Fruit fly (Drosophila melanogaster) whole organism, wandering third instar larva: ENCODE data around the gene CG42828.

Source experiments
- Abd-B ChIP-seq: fragments of >200 bp; optimal IDR thresholded peaks from 2 replicates; lab custom pipeline; 2017; ENCODE audit warnings: missing biosample characterization, missing genetic modification characterization
- CG32264 ChIP-seq: fragments of 200-800 bp; sonication (Bioruptor generic); optimal IDR thresholded peaks from 2 replicates; lab custom pipeline; 2016; ENCODE audit warnings: missing biosample characterization, missing genetic modification characterization
- CG9705 ChIP-seq: fragments of 200-800 bp; sonication (Bioruptor generic); optimal IDR thresholded peaks from 2 replicates; lab custom pipeline; 2018; ENCODE audit warnings: missing biosample characterization, mild to moderate bottlenecking, missing genetic modification characterization
- CrebA ChIP-seq: fragments of 200-800 bp; sonication (Bioruptor generic); optimal IDR thresholded peaks from 2 replicates; lab custom pipeline; 2016; ENCODE audit warnings: missing biosample characterization, mild to moderate bottlenecking, missing genetic modification characterization, borderline replicate concordance
- Dif ChIP-seq: fragments of 200-275, 200-300 bp; sonication (Bioruptor generic); optimal IDR thresholded peaks from 2 replicates; lab custom pipeline; 2018; ENCODE audit warnings: missing biosample characterization, missing genetic modification characterization; ENCODE audit not compliant: partially characterized antibody
- HLH106 ChIP-seq: fragments of 200-800 bp; optimal IDR thresholded peaks from 3 replicates; lab custom pipeline; 2019; ENCODE audit warnings: missing biosample characterization, mild to moderate bottlenecking, missing genetic modification characterization, moderate library complexity
- Hnf4 ChIP-seq: fragments of 200-800 bp; sonication (Bioruptor generic); optimal IDR thresholded peaks from 2 replicates; lab custom pipeline; 2016; ENCODE audit warnings: missing biosample characterization, mild to moderate bottlenecking, missing genetic modification characterization
- Hr78 ChIP-seq: fragments of >200 bp; optimal IDR thresholded peaks from 2 replicates; lab custom pipeline; 2017; ENCODE audit warnings: missing biosample characterization, missing genetic modification characterization
- Hr83 ChIP-seq: fragments of 200-300 bp; sonication (Bioruptor generic); optimal IDR thresholded peaks from 2 replicates; lab custom pipeline; 2016; ENCODE audit warnings: missing biosample characterization, mild to moderate bottlenecking, missing genetic modification characterization, moderate library complexity; ENCODE audit not compliant: poor library complexity, severe bottlenecking
- Myc ChIP-seq: fragments of >200 bp; optimal IDR thresholded peaks from 2 replicates; lab custom pipeline; 2017
- N ChIP-seq: fragments of >200 bp; optimal IDR thresholded peaks from 2 replicates; lab custom pipeline; 2018; ENCODE audit warnings: missing biosample characterization, missing external identifiers, missing genetic modification characterization
- OdsH ChIP-seq: fragments of 200-800 bp; sonication (Bioruptor generic); optimal IDR thresholded peaks from 2 replicates; lab custom pipeline; 2016; ENCODE audit warnings: missing biosample characterization, mild to moderate bottlenecking, missing genetic modification characterization
- Rel ChIP-seq, 2 experiments: fragments of 200-800 bp; sonication (Bioruptor generic) in 1 of 2; optimal IDR thresholded peaks; 2 replicates in 1 of 2; 3 replicates in 1 of 2; lab custom pipeline; 2016 to 2019; ENCODE audit warnings: mild to moderate bottlenecking in 2 of 2, missing biosample characterization in 2 of 2, missing genetic modification characterization in 2 of 2, moderate library complexity in 1 of 2
- Sp1 ChIP-seq: fragments of 200-800 bp; sonication (Bioruptor generic); optimal IDR thresholded peaks from 3 replicates; lab custom pipeline; 2019; ENCODE audit warnings: missing biosample characterization, mild to moderate bottlenecking, missing genetic modification characterization, moderate library complexity
- Vsx2 ChIP-seq: fragments of 200-300, 225-300 bp; sonication (Bioruptor generic); optimal IDR thresholded peaks from 2 replicates; lab custom pipeline; 2018; ENCODE audit warnings: missing biosample characterization, missing genetic modification characterization; ENCODE audit not compliant: partially characterized antibody
- br ChIP-seq: fragments of 200-800 bp; sonication (Bioruptor generic); optimal IDR thresholded peaks from 2 replicates; lab custom pipeline; 2016; ENCODE audit warnings: missing biosample characterization, missing genetic modification characterization
- dl ChIP-seq, 2 experiments: fragments of 175-275, 200-275 bp in 1 of 2; fragments of 200-275 bp in 1 of 2; sonication (Bioruptor generic); optimal IDR thresholded peaks; lab custom pipeline; 2018; ENCODE audit warnings: mild to moderate bottlenecking in 2 of 2, missing biosample characterization in 2 of 2, missing genetic modification characterization in 2 of 2, moderate library complexity in 2 of 2; ENCODE audit not compliant: partially characterized antibody in 2 of 2, insufficient read depth in 1 of 2
- dmrt93B ChIP-seq: fragments of 200-800 bp; sonication (Bioruptor generic); optimal IDR thresholded peaks from 2 replicates; lab custom pipeline; 2018; ENCODE audit warnings: missing biosample characterization, mild to moderate bottlenecking, missing genetic modification characterization
- dsf ChIP-seq: sonication (Bioruptor generic); optimal IDR thresholded peaks from 2 replicates; lab custom pipeline; 2016; ENCODE audit warnings: missing biosample characterization, missing genetic modification characterization, borderline replicate concordance
- ey ChIP-seq: fragments of 200-800 bp; sonication (Bioruptor generic); optimal IDR thresholded peaks from 2 replicates; lab custom pipeline; 2016; ENCODE audit warnings: missing biosample characterization, missing genetic modification characterization
- foxo ChIP-seq, 2 experiments: fragments of 200-800 bp; sonication (Bioruptor generic); optimal IDR thresholded peaks; 2 replicates in 1 of 2; 3 replicates in 1 of 2; lab custom pipeline; 2016 to 2017; ENCODE audit warnings: missing biosample characterization in 2 of 2, missing genetic modification characterization in 2 of 2
- fru ChIP-seq: fragments of 200-800 bp; sonication (Bioruptor generic); optimal IDR thresholded peaks from 3 replicates; lab custom pipeline; 2016; ENCODE audit warnings: missing biosample characterization, mild to moderate bottlenecking, missing genetic modification characterization
- h ChIP-seq: fragments of 200-800 bp; sonication (Bioruptor generic); optimal IDR thresholded peaks from 3 replicates; lab custom pipeline; 2016; ENCODE audit warnings: missing biosample characterization, mild to moderate bottlenecking, missing genetic modification characterization
- jim ChIP-seq: fragments of 175-275, 200-325 bp; sonication (Bioruptor generic); optimal IDR thresholded peaks from 2 replicates; lab custom pipeline; 2016; ENCODE audit warnings: missing biosample characterization, mild to moderate bottlenecking, missing genetic modification characterization
- pan ChIP-seq: fragments of >200 bp; optimal IDR thresholded peaks from 2 replicates; lab custom pipeline; 2017
- psq ChIP-seq: fragments of 200-800 bp; sonication (Bioruptor generic); optimal IDR thresholded peaks from 3 replicates; lab custom pipeline; 2017; ENCODE audit warnings: missing biosample characterization, mild to moderate bottlenecking, missing genetic modification characterization, moderate library complexity
- rgr ChIP-seq: fragments of 200-800 bp; sonication (Bioruptor generic); optimal IDR thresholded peaks from 3 replicates; lab custom pipeline; 2016; ENCODE audit warnings: missing biosample characterization, mild to moderate bottlenecking, missing genetic modification characterization
- sage ChIP-seq: fragments of 200-800 bp; sonication (Bioruptor generic); optimal IDR thresholded peaks from 2 replicates; lab custom pipeline; 2016; ENCODE audit warnings: missing biosample characterization, mild to moderate bottlenecking, missing genetic modification characterization
- sv ChIP-seq: fragments of 200-800 bp; sonication (Bioruptor generic); optimal IDR thresholded peaks from 3 replicates; lab custom pipeline; 2016; ENCODE audit warnings: missing biosample characterization, missing genetic modification characterization
- tai ChIP-seq: sonication (Bioruptor generic); optimal IDR thresholded peaks from 2 replicates; lab custom pipeline; 2016; ENCODE audit warnings: missing biosample characterization, missing genetic modification characterization
- usp ChIP-seq: fragments of >200 bp; optimal IDR thresholded peaks from 2 replicates; lab custom pipeline; 2017; ENCODE audit warnings: missing biosample characterization, missing genetic modification characterization
- woc ChIP-seq: sonication (Bioruptor generic); optimal IDR thresholded peaks from 2 replicates; lab custom pipeline; 2016; ENCODE audit warnings: missing biosample characterization, mild to moderate bottlenecking, missing genetic modification characterization

CG42828 gene

DNA sequence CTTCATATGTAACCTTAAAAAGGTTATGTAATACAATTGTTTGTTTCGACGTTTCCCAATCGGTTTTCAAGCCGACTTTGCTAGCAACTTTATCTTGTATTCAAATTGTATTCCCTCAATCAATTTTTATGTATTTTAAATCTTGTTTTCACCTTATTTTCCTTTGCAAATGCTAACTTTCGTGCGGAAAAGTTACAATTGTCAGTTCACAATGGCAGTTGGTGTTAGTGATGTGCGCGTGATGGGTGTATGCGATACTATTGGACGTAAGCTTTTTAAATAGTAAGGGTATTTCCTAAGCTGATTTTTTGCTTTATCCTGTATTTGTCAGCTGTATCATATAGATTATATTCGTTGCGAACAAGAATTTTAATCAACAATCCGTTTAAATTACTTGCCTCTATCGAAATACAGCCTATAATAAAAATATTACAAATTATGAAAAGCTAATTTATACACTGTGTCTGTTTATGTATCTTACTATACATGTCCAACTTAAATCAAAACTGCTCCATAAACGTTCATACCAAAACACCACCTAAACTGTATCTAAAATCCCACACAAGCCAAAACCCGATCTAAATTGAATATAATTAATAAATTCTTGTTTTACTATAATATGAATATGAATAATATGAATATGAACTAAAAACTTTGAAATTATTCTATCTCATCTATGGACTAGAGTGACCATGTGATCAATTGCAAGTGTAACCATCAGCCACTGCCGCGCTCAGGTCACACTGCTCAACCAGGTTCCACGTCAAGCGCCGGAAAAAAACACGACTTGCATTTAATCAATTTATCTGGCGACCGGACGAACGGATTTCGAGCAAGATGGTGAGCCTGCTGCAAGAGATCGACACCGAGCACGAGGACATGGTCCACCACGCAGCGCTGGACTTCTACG is 17.4 kb upstream of the CG42828 start, which contains the start of the genes ATPsynCF6 and Sec13:
TSS of gene ATPsynCF6 (minus strand) at position 236 of the 910 bp plus-strand sequence.
TSS of gene Sec13 (plus strand) at position 450 of the 910 bp plus-strand sequence.
- TF ChIP-seq ey: peak; percentile 14
- peak; percentile 52 for TF ChIP-seq rgr (GFP tag; lab: Kevin White, UChicago)
- TF ChIP-seq Abd-B (GFP tag; lab: Kevin White, UChicago): no peak
- TF ChIP-seq tai (GFP tag; lab: Kevin White, UChicago): no peak
- peak; percentile 58 for TF ChIP-seq woc (GFP tag; lab: Kevin White, UChicago)
- TF ChIP-seq dmrt93B (GFP tag; lab: Kevin White, UChicago): no peak
- no peak for TF ChIP-seq CrebA (GFP tag; lab: Kevin White, UChicago)
- TF ChIP-seq Sp1: peak; percentile 44
- TF ChIP-seq Vsx2 (GFP tag; lab: Kevin White, UChicago): no peak
- TF ChIP-seq HLH106 (tag; lab: Kevin White, UChicago): peak; percentile 57
- peak; percentile 48 for TF ChIP-seq h
- TF ChIP-seq CG9705 (GFP tag; lab: Kevin White, UChicago): peak; percentile 53
- TF ChIP-seq dl (GFP tag; optimal IDR thresholded peaks at IDR 0.05; lab: Kevin White, UChicago; ENCODE audit: insufficient read depth in 1 of 2, partially characterized antibody in 2 of 2): no peak
- no peak for TF ChIP-seq sv
- TF ChIP-seq br (GFP tag; lab: Kevin White, UChicago): no peak
- TF ChIP-seq fru (GFP tag; lab: Kevin White, UChicago): peak; percentile 25
- peak; percentile 53 for TF ChIP-seq Hr83 (GFP tag; lab: Kevin White, UChicago)
- TF ChIP-seq dsf (GFP tag; lab: Kevin White, UChicago): no peak
- TF ChIP-seq sage (GFP tag; lab: Kevin White, UChicago): peak; percentile 68
- TF ChIP-seq Myc (lab: Kevin White, UChicago): peak; percentile 36
- peak in 1 of 2 experiments; percentile 77 for TF ChIP-seq foxo (GFP tag; optimal IDR thresholded peaks at IDR 0.05; lab: Kevin White, UChicago)

DNA sequence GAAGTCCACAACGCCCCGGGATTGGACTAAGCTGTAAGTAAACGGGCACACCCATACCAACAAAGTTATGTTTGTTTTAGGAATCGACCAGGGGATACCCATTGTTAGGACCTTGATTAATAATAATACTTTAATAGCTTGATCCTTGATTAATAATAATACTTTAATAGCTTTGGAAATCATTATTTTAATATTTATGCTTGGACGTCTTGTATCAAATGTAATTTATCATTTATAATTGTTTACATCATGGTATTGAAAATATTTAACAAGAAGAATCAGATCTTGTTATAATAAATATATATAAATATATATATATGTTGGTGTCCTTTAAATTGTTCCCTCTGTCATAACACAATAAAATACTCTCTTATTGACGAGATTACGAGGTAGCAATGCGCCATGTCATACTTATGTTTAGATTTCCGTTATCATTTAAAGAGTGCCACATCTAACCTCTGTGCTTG is 16.6 kb upstream of the CG42828 start:
- peak; percentile 53 for TF ChIP-seq woc (GFP tag; lab: Kevin White, UChicago)
- peak; percentile 85 for TF ChIP-seq Sp1
- TF ChIP-seq usp (GFP tag; lab: Kevin White, UChicago): no peak
- TF ChIP-seq pan: no peak
- no peak for TF ChIP-seq N (GFP tag; lab: Kevin White, UChicago)
- peak; percentile 27 for TF ChIP-seq fru (GFP tag; lab: Kevin White, UChicago)
- TF ChIP-seq CG32264 (GFP tag; lab: Kevin White, UChicago): no peak
- peak; percentile 28 for TF ChIP-seq dmrt93B (GFP tag; lab: Kevin White, UChicago)
- TF ChIP-seq sv: peak; percentile 38
- TF ChIP-seq Rel (GFP tag; optimal IDR thresholded peaks at IDR 0.05; lab: Kevin White, UChicago): no peak
- TF ChIP-seq Rel (tag; optimal IDR thresholded peaks at IDR 0.05; lab: Kevin White, UChicago): peak; percentile 28
- no peak for TF ChIP-seq Hr78 (GFP tag; lab: Kevin White, UChicago)
- TF ChIP-seq br (GFP tag; lab: Kevin White, UChicago): no peak
- peak in 1 of 2 experiments; percentile 75 for TF ChIP-seq foxo (GFP tag; optimal IDR thresholded peaks at IDR 0.05; lab: Kevin White, UChicago)
- TF ChIP-seq HLH106 (tag; lab: Kevin White, UChicago): peak; percentile 79
- no peak for TF ChIP-seq Abd-B (GFP tag; lab: Kevin White, UChicago)
- no peak for TF ChIP-seq Dif (GFP tag; lab: Kevin White, UChicago)
- no peak for TF ChIP-seq Myc (lab: Kevin White, UChicago)
- TF ChIP-seq Hnf4 (GFP tag; lab: Kevin White, UChicago): no peak
- TF ChIP-seq rgr (GFP tag; lab: Kevin White, UChicago): peak; percentile 80
- TF ChIP-seq jim: no peak
- peak; percentile 78 for TF ChIP-seq psq (GFP tag; lab: Kevin White, UChicago)
- TF ChIP-seq h: peak; percentile 68
- peak; percentile 83 for TF ChIP-seq OdsH (GFP tag; lab: Kevin White, UChicago)
- TF ChIP-seq ey: no peak
